Worm (Caenorhabditis elegans) whole organism, early embryonic: ENCODE data around the gene rpy-1.

Experiments
- F13C5.2 ChIP-seq: sonication (generic microtip); optimal IDR thresholded peaks from 2 replicates; lab custom pipeline; 2017; ENCODE audit warnings: mild to moderate bottlenecking, missing genetic modification characterization, inconsistent platforms, missing compliant biosample characterization
- aly-1 ChIP-seq: sonication (generic microtip); optimal IDR thresholded peaks from 2 replicates; lab custom pipeline; 2016; ENCODE audit warnings: missing genetic modification characterization, missing compliant biosample characterization
- ama-1 ChIP-seq: fragments of 150-350 bp; optimal IDR thresholded peaks from 2 replicates; lab custom pipeline; 2014
- ceh-13 ChIP-seq: fragments of 200-800 bp; sonication (Bioruptor generic); optimal IDR thresholded peaks from 2 replicates; lab custom pipeline; 2018; ENCODE audit warnings: mild to moderate bottlenecking, missing genetic modification characterization, missing compliant biosample characterization
- ceh-36 ChIP-seq: sonication (generic microtip); optimal IDR thresholded peaks from 2 replicates; lab custom pipeline; 2016; ENCODE audit warnings: missing genetic modification characterization, inconsistent platforms, missing compliant biosample characterization
- flt-1 ChIP-seq: fragments of 200-800 bp; sonication (Bioruptor generic); IDR thresholded peaks from 2 replicates; pipeline ENCODE4 v1.3.6; 2022; ENCODE audit warnings: missing genetic modification characterization, missing compliant biosample characterization
- hmbx-1 ChIP-seq: sonication (generic microtip); optimal IDR thresholded peaks from 2 replicates; lab custom pipeline; 2016; ENCODE audit warnings: mild to moderate bottlenecking, missing genetic modification characterization, missing compliant biosample characterization
- hnd-1 ChIP-seq: sonication (generic microtip); optimal IDR thresholded peaks from 2 replicates; lab custom pipeline; 2016; ENCODE audit warnings: missing genetic modification characterization, missing compliant biosample characterization
- pes-1 ChIP-seq: fragments of 200-800 bp; sonication (Bioruptor generic); IDR thresholded peaks from 2 replicates; pipeline ENCODE4 v1.3.6; 2022; ENCODE audit warnings: missing genetic modification reagents, missing genetic modification characterization, missing compliant biosample characterization
- scrt-1 ChIP-seq: fragments of 200-800 bp; sonication (Bioruptor generic); IDR thresholded peaks from 2 replicates; pipeline ENCODE4 v1.3.6; 2022; ENCODE audit warnings: missing genetic modification characterization, missing compliant biosample characterization
- tbx-11 ChIP-seq: fragments of 200-800 bp; sonication (Bioruptor generic); IDR thresholded peaks from 2 replicates; pipeline ENCODE4 v1.3.6; 2022; ENCODE audit warnings: missing genetic modification characterization, missing compliant biosample characterization
- tra-4 ChIP-seq: sonication (generic microtip); optimal IDR thresholded peaks from 2 replicates; lab custom pipeline; 2017; ENCODE audit warnings: missing genetic modification characterization, missing compliant biosample characterization

DNA sequence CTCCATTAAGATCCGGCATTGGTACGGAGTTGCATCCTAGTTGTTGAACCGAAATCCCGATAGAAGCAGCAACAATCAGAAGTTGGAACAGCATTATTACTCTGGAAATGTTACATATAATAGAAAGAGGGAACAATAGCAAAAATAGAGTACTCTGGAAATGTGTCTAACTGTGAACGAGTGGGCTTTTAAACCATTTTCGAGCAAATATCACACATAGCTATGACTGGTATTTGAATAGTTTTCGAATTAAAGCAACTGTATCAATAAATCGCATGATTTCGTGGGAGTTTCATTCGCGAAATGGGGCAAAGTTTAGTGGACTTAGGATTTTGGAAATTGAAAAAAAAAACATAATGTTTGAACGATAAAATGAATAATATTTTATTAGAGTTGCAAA is 44.0 kb upstream of the rpy-1 start, which contains the start of gene F41G3.10:
- TF ChIP-seq flt-1 (GFP tag; lab: Robert Waterston, UW) (no peak), hmbx-1 (tag; lab: Kevin White, UChicago) (no peak), scrt-1 (no peak), tbx-11 (GFP tag; lab: Robert Waterston, UW) (no peak), ama-1 (lab: Kevin White, UChicago) (no peak), aly-1 (no peak), pes-1 (GFP tag; lab: Robert Waterston, UW) (no peak), ceh-36 (tag; lab: Kevin White, UChicago) (no peak), ceh-13 (GFP tag; lab: Kevin White, UChicago) (no peak), F13C5.2 (tag; lab: Kevin White, UChicago) (no peak), tra-4 (tag; lab: Kevin White, UChicago) (no peak), hnd-1 (tag; lab: Kevin White, UChicago) (no peak)
